Fruit fly (Drosophila melanogaster) whole organism, prepupa: ENCODE results near the gene nxf4.

Experiments used
- CG6792 ChIP-seq: fragments of 200-800 bp; sonication (Bioruptor generic); optimal IDR thresholded peaks from 3 replicates; lab custom pipeline; 2016; ENCODE audit warnings: missing biosample characterization, missing genetic modification characterization
- CG6808 ChIP-seq: fragments of 200-800 bp; sonication (Bioruptor generic); optimal IDR thresholded peaks from 3 replicates; lab custom pipeline; 2017; ENCODE audit warnings: missing biosample characterization, missing genetic modification characterization, mild to moderate bottlenecking, moderate library complexity, missing genetic modification reagents
- CG8319 ChIP-seq: fragments of 200-800 bp; sonication (Bioruptor generic); optimal IDR thresholded peaks from 3 replicates; lab custom pipeline; 2016; ENCODE audit warnings: missing biosample characterization, missing genetic modification characterization
- CG8632 ChIP-seq: fragments of 200-800 bp; sonication (Bioruptor generic); optimal IDR thresholded peaks from 3 replicates; lab custom pipeline; 2016; ENCODE audit warnings: missing biosample characterization, missing genetic modification characterization
- Ets21C ChIP-seq: fragments of 200-800 bp; sonication (Bioruptor generic); optimal IDR thresholded peaks from 3 replicates; lab custom pipeline; 2016; ENCODE audit warnings: missing biosample characterization, missing genetic modification characterization
- OdsH ChIP-seq: fragments of 200-800 bp; sonication (Bioruptor generic); optimal IDR thresholded peaks from 3 replicates; lab custom pipeline; 2016; ENCODE audit warnings: missing biosample characterization, missing genetic modification characterization
- cyc ChIP-seq: fragments of 200-800 bp; sonication (Bioruptor generic); optimal IDR thresholded peaks from 3 replicates; lab custom pipeline; 2016; ENCODE audit warnings: missing biosample characterization, missing genetic modification characterization
- salr ChIP-seq, 2 experiments: fragments of 200-800 bp; sonication (Bioruptor generic); optimal IDR thresholded peaks; 3 replicates each; lab custom pipeline; 2016 to 2018; ENCODE audit warnings: missing biosample characterization in 2 of 2, missing genetic modification characterization in 2 of 2, mild to moderate bottlenecking in 1 of 2
- spab ChIP-seq: fragments of 200-800 bp; sonication (Bioruptor generic); optimal IDR thresholded peaks from 2 replicates; lab custom pipeline; 2017; ENCODE audit warnings: missing biosample characterization, mild to moderate bottlenecking, missing genetic modification characterization, missing genetic modification reagents
- svp ChIP-seq: fragments of 200-800 bp; sonication (Bioruptor generic); peaks from one replicate; lab custom pipeline; 2016; ENCODE audit warnings: missing biosample characterization, missing genetic modification characterization

DNA sequence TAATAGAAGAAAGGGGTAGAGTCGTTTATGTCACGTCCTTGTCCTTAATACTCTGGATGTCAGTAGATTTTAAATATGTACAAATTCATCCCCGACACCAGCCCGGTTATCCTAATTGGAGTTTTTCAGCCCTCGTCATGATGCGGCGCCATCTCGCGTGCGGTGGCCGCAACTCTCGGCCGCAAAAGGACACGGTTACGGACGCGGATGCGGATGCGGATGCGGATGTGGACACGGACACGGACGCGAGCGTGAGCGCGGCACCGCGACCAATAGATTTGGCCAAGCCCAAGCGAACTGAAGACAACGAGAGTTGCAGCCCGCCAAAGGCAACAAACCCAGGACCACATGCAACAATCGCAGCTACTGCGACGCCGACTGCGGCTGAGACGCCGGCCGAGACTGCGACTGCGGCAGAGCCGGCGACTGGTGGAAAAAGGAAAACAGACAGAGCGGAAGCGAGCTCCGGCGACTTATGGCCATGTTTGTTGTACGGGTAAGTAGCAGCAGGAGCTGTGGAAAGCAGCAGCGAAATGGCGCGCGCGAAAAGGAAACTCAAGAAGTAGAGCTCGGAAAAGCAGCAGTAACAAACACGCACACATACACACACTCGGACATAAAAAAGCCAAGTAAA lies 42.0 kb upstream of the nxf4 start, which contains the start of gene CG42544:
- no peak for TF ChIP-seq spab (GFP tag; lab: Kevin White, UChicago)
- TF ChIP-seq cyc = no peak
- no peak for TF ChIP-seq CG8632 (GFP tag; lab: Kevin White, UChicago)
- TF ChIP-seq svp = no peak
- TF ChIP-seq Ets21C (GFP tag; lab: Kevin White, UChicago) = no peak
- no peak for TF ChIP-seq CG8319 (GFP tag; lab: Kevin White, UChicago)
- no peak for TF ChIP-seq OdsH (GFP tag; lab: Kevin White, UChicago)
- no peak for TF ChIP-seq CG6792 (GFP tag; lab: Kevin White, UChicago)
- no peak for TF ChIP-seq salr (GFP tag; optimal IDR thresholded peaks at IDR 0.05; lab: Kevin White, UChicago)
- no peak for TF ChIP-seq CG6808 (GFP tag; lab: Kevin White, UChicago)
